Fruit fly (Drosophila melanogaster) whole organism, prepupa: ENCODE measurements around the gene Ost48.

Experiments used
- CG10631 ChIP-seq: fragments of 200-800 bp; sonication (Bioruptor generic); optimal IDR thresholded peaks from 2 replicates; lab custom pipeline; 2016; ENCODE audit warnings: missing biosample characterization, missing genetic modification characterization
- CG10669 ChIP-seq: fragments of 200-800 bp; sonication (Bioruptor generic); optimal IDR thresholded peaks from 3 replicates; lab custom pipeline; 2018; ENCODE audit warnings: missing biosample characterization, mild to moderate bottlenecking, missing genetic modification characterization, moderate library complexity
- CG11294 ChIP-seq: fragments of 200-800 bp; sonication (Bioruptor generic); IDR thresholded peaks from 2 replicates; pipeline ENCODE4 v1.3.6; 2022; ENCODE audit warnings: missing biosample characterization, missing genetic modification characterization
- CG11762 ChIP-seq: fragments of 200-800 bp; sonication (Bioruptor generic); optimal IDR thresholded peaks from 3 replicates; lab custom pipeline; 2016; ENCODE audit warnings: missing biosample characterization, missing genetic modification characterization; ENCODE audit not compliant: insufficient read depth
- CG11902 ChIP-seq: fragments of 200-800 bp; sonication (Bioruptor generic); optimal IDR thresholded peaks from 3 replicates; lab custom pipeline; 2016; ENCODE audit warnings: missing biosample characterization, missing genetic modification characterization
- CG15336 ChIP-seq: fragments of 200-800 bp; sonication (Bioruptor generic); IDR thresholded peaks from 2 replicates; pipeline ENCODE4 v1.3.6; 2022; ENCODE audit warnings: missing biosample characterization, missing genetic modification characterization
- CG3032 ChIP-seq: fragments of 200-800 bp; optimal IDR thresholded peaks from 2 replicates; lab custom pipeline; 2019; ENCODE audit warnings: missing biosample characterization, mild to moderate bottlenecking, missing genetic modification characterization, moderate library complexity
- CG31627 ChIP-seq: fragments of 200-800 bp; sonication (Bioruptor generic); optimal IDR thresholded peaks from 3 replicates; lab custom pipeline; 2016; ENCODE audit warnings: missing biosample characterization, missing genetic modification characterization
- CG32006 ChIP-seq: fragments of 200-800 bp; sonication (Bioruptor generic); optimal IDR thresholded peaks from 3 replicates; lab custom pipeline; 2017; ENCODE audit warnings: missing biosample characterization, mild to moderate bottlenecking, missing genetic modification characterization
- CG34406 ChIP-seq: fragments of 200-800 bp; sonication (Bioruptor generic); optimal IDR thresholded peaks from 3 replicates; lab custom pipeline; 2016; ENCODE audit warnings: missing biosample characterization, missing genetic modification characterization
- CG3919 ChIP-seq: fragments of 200-800 bp; sonication (Bioruptor generic); optimal IDR thresholded peaks from 3 replicates; lab custom pipeline; 2016; ENCODE audit warnings: missing biosample characterization, missing genetic modification characterization
- CG4318 ChIP-seq: fragments of 200-800 bp; sonication (Bioruptor generic); optimal IDR thresholded peaks from 3 replicates; lab custom pipeline; 2017; ENCODE audit warnings: missing biosample characterization, mild to moderate bottlenecking, missing genetic modification characterization
- CG6276 ChIP-seq: fragments of 200-800 bp; sonication (Bioruptor generic); optimal IDR thresholded peaks from 2 replicates; lab custom pipeline; 2017; ENCODE audit warnings: missing biosample characterization, mild to moderate bottlenecking, missing genetic modification characterization
- CG6854 ChIP-seq: fragments of 200-800 bp; sonication (Bioruptor generic); optimal IDR thresholded peaks from 2 replicates; lab custom pipeline; 2017; ENCODE audit warnings: missing biosample characterization, mild to moderate bottlenecking, missing genetic modification characterization
- CG8119 ChIP-seq: fragments of 200-800 bp; sonication (Bioruptor generic); IDR thresholded peaks from 3 replicates; pipeline ENCODE4 v1.3.6; 2022; ENCODE audit warnings: missing biosample characterization, missing genetic modification characterization
- CG8319 ChIP-seq: fragments of 200-800 bp; sonication (Bioruptor generic); optimal IDR thresholded peaks from 3 replicates; lab custom pipeline; 2016; ENCODE audit warnings: missing biosample characterization, missing genetic modification characterization
- CG8632 ChIP-seq: fragments of 200-800 bp; sonication (Bioruptor generic); optimal IDR thresholded peaks from 3 replicates; lab custom pipeline; 2016; ENCODE audit warnings: missing biosample characterization, missing genetic modification characterization
- CG9139 ChIP-seq: fragments of 200-800 bp; sonication (Bioruptor generic); optimal IDR thresholded peaks from 3 replicates; lab custom pipeline; 2017; ENCODE audit warnings: missing biosample characterization, mild to moderate bottlenecking, missing genetic modification characterization
- Eip75B ChIP-seq: fragments of 200-800 bp; sonication (Bioruptor generic); optimal IDR thresholded peaks from 3 replicates; lab custom pipeline; 2016; ENCODE audit warnings: missing biosample characterization, missing genetic modification characterization
- Eip78C ChIP-seq: fragments of 200-800 bp; sonication (Bioruptor generic); peaks from one replicate; lab custom pipeline; 2016; ENCODE audit warnings: missing biosample characterization, missing genetic modification characterization
- Ets21C ChIP-seq: fragments of 200-800 bp; sonication (Bioruptor generic); optimal IDR thresholded peaks from 3 replicates; lab custom pipeline; 2016; ENCODE audit warnings: missing biosample characterization, missing genetic modification characterization
- Gug ChIP-seq: fragments of 200-800 bp; sonication (Bioruptor generic); IDR thresholded peaks from 2 replicates; pipeline ENCODE4 v1.3.6; 2022; ENCODE audit warnings: missing biosample characterization, missing genetic modification characterization
- Hr4 ChIP-seq: fragments of 200-800 bp; sonication (Bioruptor generic); optimal IDR thresholded peaks from 3 replicates; lab custom pipeline; 2016; ENCODE audit warnings: missing biosample characterization, missing genetic modification characterization
- Met ChIP-seq: fragments of 200-800 bp; sonication (Bioruptor generic); optimal IDR thresholded peaks from 3 replicates; lab custom pipeline; 2016; ENCODE audit warnings: missing biosample characterization, missing genetic modification characterization
- OdsH ChIP-seq: fragments of 200-800 bp; sonication (Bioruptor generic); optimal IDR thresholded peaks from 3 replicates; lab custom pipeline; 2016; ENCODE audit warnings: missing biosample characterization, missing genetic modification characterization
- Smox ChIP-seq: fragments of 200-800 bp; sonication (Bioruptor generic); optimal IDR thresholded peaks from 3 replicates; lab custom pipeline; 2016; ENCODE audit warnings: missing biosample characterization, missing genetic modification characterization
- Sox15 ChIP-seq: fragments of 200-800 bp; sonication (Bioruptor generic); optimal IDR thresholded peaks from 3 replicates; lab custom pipeline; 2016; ENCODE audit warnings: missing biosample characterization, missing genetic modification characterization
- achi ChIP-seq: fragments of 200-800 bp; sonication (Bioruptor generic); optimal IDR thresholded peaks from 3 replicates; lab custom pipeline; 2016; ENCODE audit warnings: missing biosample characterization, missing genetic modification characterization
- acj6 ChIP-seq: fragments of 200-800 bp; sonication (Bioruptor generic); optimal IDR thresholded peaks from 3 replicates; lab custom pipeline; 2016; ENCODE audit warnings: missing biosample characterization, missing genetic modification characterization
- dac ChIP-seq: fragments of 200-800 bp; sonication (Bioruptor generic); optimal IDR thresholded peaks from 2 replicates; lab custom pipeline; 2017; ENCODE audit warnings: missing biosample characterization, mild to moderate bottlenecking, missing genetic modification characterization
- eg ChIP-seq: fragments of 200-800 bp; sonication (Bioruptor generic); IDR thresholded peaks from 3 replicates; pipeline ENCODE4 v1.3.6; 2022; ENCODE audit warnings: missing biosample characterization, missing genetic modification characterization
- esn ChIP-seq: fragments of 200-800 bp; sonication (Bioruptor generic); optimal IDR thresholded peaks from 2 replicates; lab custom pipeline; 2016; ENCODE audit warnings: missing biosample characterization, mild to moderate bottlenecking, missing genetic modification characterization, moderate library complexity
- fd59A ChIP-seq: fragments of 200-800 bp; sonication (Bioruptor generic); optimal IDR thresholded peaks from 2 replicates; lab custom pipeline; 2017; ENCODE audit warnings: missing biosample characterization, mild to moderate bottlenecking, missing genetic modification characterization, missing genetic modification reagents
- lz ChIP-seq: fragments of 200-800 bp; sonication (Bioruptor generic); optimal IDR thresholded peaks from 3 replicates; lab custom pipeline; 2016; ENCODE audit warnings: missing biosample characterization, missing genetic modification characterization
- vri ChIP-seq: fragments of 200-800 bp; sonication (Bioruptor generic); optimal IDR thresholded peaks from 3 replicates; lab custom pipeline; 2016; ENCODE audit warnings: missing biosample characterization, mild to moderate bottlenecking, missing genetic modification characterization

Ost48 gene

dm6 chrX:9131523-9131922 is 26.8 kb downstream of the Ost48 start:
- TF ChIP-seq lz (GFP tag; lab: Kevin White, UChicago) (no peak), CG9139 (no peak), Ets21C (GFP tag; lab: Kevin White, UChicago) (no peak), Smox (GFP tag; lab: Kevin White, UChicago) (no peak), CG15336 (no peak), Eip78C (GFP tag; lab: Kevin White, UChicago) (no peak), CG11902 (GFP tag; lab: Kevin White, UChicago) (no peak), eg (GFP tag; lab: Robert Waterston, UW) (no peak), esn (GFP tag; lab: Kevin White, UChicago) (no peak), CG8119 (no peak)

- no peak for TF ChIP-seq CG31627 (GFP tag; lab: Kevin White, UChicago)
- no peak for TF ChIP-seq Met (GFP tag; lab: Kevin White, UChicago)
- TF ChIP-seq CG10669 (GFP tag; lab: Kevin White, UChicago) = no peak
- TF ChIP-seq CG8632 (GFP tag; lab: Kevin White, UChicago) = no peak
- no peak for TF ChIP-seq Eip75B (GFP tag; lab: Kevin White, UChicago)
- TF ChIP-seq dac (GFP tag; lab: Kevin White, UChicago) = no peak
- TF ChIP-seq CG32006 (GFP tag; lab: Kevin White, UChicago) = no peak
Observed at dm6 chrX:9130243-9130642, 28.1 kb downstream of the Ost48 start.

- TF ChIP-seq achi (GFP tag; lab: Kevin White, UChicago) = no peak
- no peak for TF ChIP-seq CG3032 (tag; lab: Kevin White, UChicago)
- TF ChIP-seq Gug = no peak
- TF ChIP-seq CG10631 (GFP tag; lab: Kevin White, UChicago) = no peak
- TF ChIP-seq OdsH (GFP tag; lab: Kevin White, UChicago) = no peak
- no peak for TF ChIP-seq Hr4 (GFP tag; lab: Kevin White, UChicago)
- no peak for TF ChIP-seq CG32006 (GFP tag; lab: Kevin White, UChicago)
- no peak for TF ChIP-seq CG8119
- no peak for TF ChIP-seq CG11762 (GFP tag; lab: Kevin White, UChicago)
- no peak for TF ChIP-seq CG4318
- TF ChIP-seq CG3919 (GFP tag; lab: Kevin White, UChicago) = no peak
- no peak for TF ChIP-seq acj6 (GFP tag; lab: Kevin White, UChicago)
- no peak for TF ChIP-seq CG8632 (GFP tag; lab: Kevin White, UChicago)
- TF ChIP-seq fd59A = no peak
- TF ChIP-seq CG34406 = no peak
Observed at dm6 chrX:9129436-9129835, 28.9 kb downstream of the Ost48 start.

dm6 chrX:9128012-9128280 is 30.4 kb downstream of the Ost48 start:
- TF ChIP-seq vri (GFP tag; lab: Kevin White, UChicago) = no peak
- no peak for TF ChIP-seq CG6854 (GFP tag; lab: Kevin White, UChicago)
- no peak for TF ChIP-seq Smox (GFP tag; lab: Kevin White, UChicago)
- TF ChIP-seq Ets21C (GFP tag; lab: Kevin White, UChicago) = no peak
- TF ChIP-seq CG4318 = no peak
- no peak for TF ChIP-seq CG11294 (GFP tag; lab: Robert Waterston, UW)
- no peak for TF ChIP-seq CG6276 (GFP tag; lab: Kevin White, UChicago)
- no peak for TF ChIP-seq Sox15 (GFP tag; lab: Kevin White, UChicago)
- no peak for TF ChIP-seq CG3919 (GFP tag; lab: Kevin White, UChicago)
- no peak for TF ChIP-seq CG8319 (GFP tag; lab: Kevin White, UChicago)
- TF ChIP-seq, all 60 proteins: peak for 0
